Fruit fly (Drosophila melanogaster): ENCODE data around the gene CG14354.

The CG14354 gene

DNA sequence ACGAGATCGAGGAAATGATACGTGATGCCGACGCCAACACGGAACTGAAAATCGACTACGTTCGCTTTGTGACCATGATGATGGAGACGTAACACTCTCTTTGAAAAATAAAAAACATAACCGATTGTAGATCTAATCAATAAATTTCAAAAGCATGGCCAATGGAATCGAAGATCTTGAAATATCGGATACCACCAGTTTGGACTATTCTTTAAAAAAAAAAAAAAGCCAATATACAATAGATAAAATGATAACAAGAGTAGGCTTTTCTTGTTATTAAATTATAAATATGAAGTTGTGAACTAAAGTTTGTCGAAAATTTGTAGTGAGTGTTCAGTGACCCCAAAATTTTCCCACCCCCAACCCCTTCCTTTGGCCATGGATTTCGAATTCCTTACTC, 3.7 kb upstream of the CG14354 start, which contains the start of the genes Acam and CG17770:
Gene Acam, plus strand, starts transcription at position 301 of the 400 bp plus-strand sequence.
Gene CG17770, plus strand, starts transcription at position 301 of the 400 bp plus-strand sequence.
- no peak for TF ChIP-seq h (optimal IDR thresholded peaks at IDR 0.05)
- no peak for TF ChIP-seq Sin3A (optimal IDR thresholded peaks at IDR 0.05)
- TF ChIP-seq ttk (optimal IDR thresholded peaks at IDR 0.05) = no peak
- TF ChIP-seq psq (optimal IDR thresholded peaks at IDR 0.05) = no peak
- TF ChIP-seq Myc (optimal IDR thresholded peaks at IDR 0.05) = no peak
- no peak for TF ChIP-seq insv (optimal IDR thresholded peaks at IDR 0.05)

DNA sequence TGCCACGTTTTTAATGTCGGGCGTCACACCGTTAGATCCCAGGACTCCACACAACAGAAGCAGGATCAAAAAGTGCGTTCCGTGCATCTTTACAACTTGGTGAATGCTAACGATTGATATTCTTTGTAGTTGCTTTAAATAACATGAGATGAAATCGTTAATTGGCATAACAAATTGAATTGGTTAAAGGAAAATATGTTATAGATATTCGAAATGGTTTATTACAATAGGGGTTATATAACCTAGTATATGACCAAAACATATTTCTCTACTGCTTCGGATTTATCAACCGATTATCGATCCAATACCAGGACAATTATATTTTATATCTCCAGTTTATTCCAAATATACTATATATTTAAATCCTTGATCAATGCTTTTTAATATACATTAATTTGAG, 14.3 kb downstream of the CG14354 start, which contains the start of gene Mst57Dc:
Gene Mst57Dc, minus strand, starts transcription at position 101 of the 400 bp plus-strand sequence.
- TF ChIP-seq Sin3A (optimal IDR thresholded peaks at IDR 0.05) (no peak), ttk (optimal IDR thresholded peaks at IDR 0.05) (no peak), h (optimal IDR thresholded peaks at IDR 0.05) (no peak), psq (optimal IDR thresholded peaks at IDR 0.05) (no peak)

DNA sequence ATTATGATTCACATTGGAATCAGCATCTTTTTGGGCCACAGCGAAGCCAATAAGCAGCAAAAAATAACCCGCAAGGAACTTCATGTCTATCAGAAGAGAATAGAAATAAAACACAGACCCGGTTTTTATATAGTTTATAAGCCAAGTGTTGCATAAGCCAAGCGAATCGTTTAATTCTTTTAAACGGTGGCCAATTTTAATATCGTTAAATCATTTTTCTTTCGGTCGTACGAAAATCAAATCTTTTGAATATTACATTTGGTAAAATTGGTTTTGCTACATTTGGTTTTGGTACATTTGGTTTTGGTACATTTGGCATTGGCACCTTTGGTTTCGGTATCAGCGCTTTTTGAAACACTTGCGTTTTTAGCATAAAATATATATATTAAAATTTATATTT, 14.8 kb downstream of the CG14354 start, which contains the start of gene Sfp96F:
Gene Sfp96F, minus strand, starts transcription at position 101 of the 400 bp plus-strand sequence.
- TF ChIP-seq insv (optimal IDR thresholded peaks at IDR 0.05) (no peak), psq (optimal IDR thresholded peaks at IDR 0.05) (no peak), Myc (optimal IDR thresholded peaks at IDR 0.05) (no peak), h (optimal IDR thresholded peaks at IDR 0.05) (no peak), ttk (optimal IDR thresholded peaks at IDR 0.05) (no peak)

DNA sequence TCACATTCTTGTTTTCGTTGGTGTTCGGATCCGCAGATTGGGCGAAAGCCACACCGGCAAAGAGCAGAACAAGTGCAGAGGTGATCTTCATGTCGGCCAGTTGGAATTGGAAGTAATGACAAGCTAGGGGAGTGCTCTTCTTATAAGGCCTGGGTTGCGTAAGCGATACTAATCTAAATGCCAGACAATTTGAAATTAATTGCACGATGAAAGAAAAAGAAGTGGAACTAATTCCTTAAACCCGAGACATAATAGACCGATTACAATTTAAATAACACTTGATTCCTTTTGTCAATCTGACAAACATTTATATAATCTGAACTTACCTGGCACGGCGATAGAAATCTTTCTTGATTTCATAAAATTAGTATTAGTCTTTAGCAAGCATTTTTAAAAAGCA, 15.5 kb downstream of the CG14354 start, which contains the start of gene Mst57Db:
Gene Mst57Db, minus strand, starts transcription at position 101 of the 400 bp plus-strand sequence.
- no peak for TF ChIP-seq Sin3A (optimal IDR thresholded peaks at IDR 0.05)

DNA sequence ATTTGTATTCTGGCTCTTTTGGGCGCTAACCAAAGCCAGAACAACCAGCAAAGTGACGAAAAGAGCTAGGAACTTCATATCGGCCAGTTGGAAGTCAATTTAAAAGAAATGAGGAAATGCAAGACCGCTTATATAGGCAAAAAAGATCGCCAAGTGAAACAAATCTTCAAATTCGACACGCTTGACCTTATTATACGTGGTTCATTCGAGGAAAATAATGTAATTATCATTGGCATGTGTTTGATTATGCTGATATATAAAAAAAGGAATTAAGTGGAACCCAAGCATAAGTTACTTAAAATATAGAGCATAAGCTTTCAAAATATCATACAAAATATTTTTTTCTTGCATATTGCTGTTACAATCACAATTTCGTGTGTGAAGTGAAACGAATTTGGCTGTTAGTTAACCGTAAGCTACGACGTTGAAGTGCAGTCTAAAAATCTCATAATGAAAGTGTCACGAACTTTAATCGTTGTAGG, 16.6 kb downstream of the CG14354 start, which contains the start of the genes Mst57Da and alpha4GT2:
Gene Mst57Da, minus strand, starts transcription at position 101 of the 482 bp plus-strand sequence.
Gene alpha4GT2, plus strand, starts transcription at position 432 of the 482 bp plus-strand sequence.
- TF ChIP-seq ttk (optimal IDR thresholded peaks at IDR 0.05) = no peak
- TF ChIP-seq psq (optimal IDR thresholded peaks at IDR 0.05) = no peak
- no peak for TF ChIP-seq insv (optimal IDR thresholded peaks at IDR 0.05)
- no peak for TF ChIP-seq Sin3A (optimal IDR thresholded peaks at IDR 0.05)
- TF ChIP-seq Myc (optimal IDR thresholded peaks at IDR 0.05) = no peak
- TF ChIP-seq h (optimal IDR thresholded peaks at IDR 0.05) = no peak

DNA sequence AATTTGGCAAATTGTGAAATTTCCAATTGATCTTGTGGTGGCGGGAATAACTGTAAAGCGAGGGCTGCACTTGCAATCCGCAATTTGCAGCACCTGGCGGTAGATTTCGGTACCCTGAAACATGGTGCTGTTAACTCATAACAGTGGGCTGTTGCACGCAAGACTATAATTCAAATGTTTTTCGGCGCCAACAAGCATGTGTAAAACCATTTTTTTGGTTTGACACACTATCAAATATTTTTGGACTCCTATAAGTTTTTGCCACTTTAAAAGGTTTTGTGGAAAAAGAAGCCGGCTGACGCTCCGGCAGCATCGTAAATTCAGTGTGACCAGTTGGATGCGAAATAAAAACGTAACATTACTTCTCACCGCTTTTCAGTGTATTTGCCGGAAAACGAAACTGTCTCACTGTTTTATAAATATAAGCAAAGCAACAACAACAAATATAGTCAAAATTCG, 36.0 kb downstream of the CG14354 start, which contains the start of the genes CG14545 and CG5886:
Gene CG14545, minus strand, starts transcription at position 68 of the 459 bp plus-strand sequence.
Gene CG5886, plus strand, starts transcription at position 409 of the 459 bp plus-strand sequence.
- TF ChIP-seq ttk (optimal IDR thresholded peaks at IDR 0.05) (no peak), Sin3A (optimal IDR thresholded peaks at IDR 0.05) (no peak), Myc (optimal IDR thresholded peaks at IDR 0.05) (no peak), insv (optimal IDR thresholded peaks at IDR 0.05) (no peak), psq (optimal IDR thresholded peaks at IDR 0.05) (no peak), h (optimal IDR thresholded peaks at IDR 0.05) (no peak)

DNA sequence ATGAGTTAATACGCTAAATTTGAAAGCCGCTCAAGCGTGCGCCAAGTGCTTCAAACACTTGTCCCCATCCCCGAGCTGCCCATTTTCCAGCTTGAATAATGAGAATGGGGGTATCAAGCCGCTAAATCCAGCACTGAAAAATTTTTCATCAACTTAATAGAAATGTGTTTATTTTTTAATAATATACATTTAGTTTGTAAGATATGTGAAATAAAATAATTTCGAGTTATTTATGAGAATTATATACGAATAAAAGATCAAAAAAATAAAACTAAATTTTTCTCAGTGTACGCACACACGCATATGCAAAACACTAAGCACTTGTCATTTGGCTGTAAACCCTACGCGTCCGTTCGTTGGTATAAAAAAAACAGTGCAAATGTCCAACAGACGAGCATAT, 39.5 kb downstream of the CG14354 start:
- TF ChIP-seq Myc (optimal IDR thresholded peaks at IDR 0.05) = no peak
- no peak for TF ChIP-seq ttk (optimal IDR thresholded peaks at IDR 0.05)
- no peak for TF ChIP-seq h (optimal IDR thresholded peaks at IDR 0.05)
- TF ChIP-seq insv (optimal IDR thresholded peaks at IDR 0.05) = no peak
- TF ChIP-seq Sin3A (optimal IDR thresholded peaks at IDR 0.05) = no peak
- TF ChIP-seq psq (optimal IDR thresholded peaks at IDR 0.05) = no peak

DNA sequence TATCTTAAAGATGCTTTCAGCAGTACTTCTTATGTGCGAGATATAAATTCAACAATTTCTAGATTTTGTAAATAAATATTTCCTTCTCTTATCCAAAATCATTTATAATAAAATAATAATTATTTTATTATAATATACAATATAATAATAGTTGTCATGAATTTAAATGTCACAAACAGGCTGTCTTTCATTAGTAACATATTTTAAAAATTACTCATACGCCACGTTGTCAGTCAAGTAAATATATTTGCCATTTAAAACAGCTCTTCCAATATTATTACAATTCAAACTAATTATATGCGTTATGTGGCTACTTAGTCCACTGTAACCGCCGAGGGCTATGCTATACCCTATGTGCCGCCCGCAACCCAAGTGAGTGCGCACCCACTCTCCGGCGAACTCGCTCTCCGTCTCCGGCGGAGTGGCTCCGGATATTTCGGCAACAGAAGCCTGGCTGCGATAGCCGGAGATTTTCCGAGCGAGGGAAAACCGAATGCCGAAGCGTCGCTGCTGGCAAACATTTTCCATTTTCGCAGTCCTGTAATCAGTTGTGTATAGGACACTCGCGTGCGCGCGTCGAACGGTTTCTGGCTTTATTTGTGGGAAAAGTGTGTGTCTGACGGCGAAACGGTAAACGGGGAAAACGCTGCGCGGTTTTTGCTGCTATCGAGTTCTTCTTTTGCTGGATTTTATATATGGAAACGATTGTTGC, 40.5 kb downstream of the CG14354 start, which contains the start of gene CG5890:
Gene CG5890, plus strand, starts transcription at position 561 of the 712 bp plus-strand sequence.
- TF ChIP-seq h (optimal IDR thresholded peaks at IDR 0.05) (no peak), ttk (optimal IDR thresholded peaks at IDR 0.05) (no peak), Myc (optimal IDR thresholded peaks at IDR 0.05) (no peak), Sin3A (optimal IDR thresholded peaks at IDR 0.05) (no peak), insv (optimal IDR thresholded peaks at IDR 0.05) (no peak), psq (optimal IDR thresholded peaks at IDR 0.05) (no peak)

Data from Kc167 (cell line).